Worm (Caenorhabditis elegans) whole organism, L1 larva: Measurements from ENCODE around the gene T23B5.6.

Experiments
- C04F5.9 ChIP-seq: sonication (generic microtip); optimal IDR thresholded peaks from 2 replicates; lab custom pipeline; 2016; ENCODE audit warnings: missing genetic modification characterization, missing compliant biosample characterization
- C16A3.4 ChIP-seq: fragments of 150-350 bp; optimal IDR thresholded peaks from 2 replicates; lab custom pipeline; 2014; ENCODE audit warnings: missing biosample characterization, missing genetic modification characterization
- aha-1 ChIP-seq: fragments of 150-350 bp; optimal IDR thresholded peaks from 2 replicates; lab custom pipeline; 2014; ENCODE audit warnings: missing biosample characterization, missing genetic modification characterization
- alr-1 ChIP-seq: fragments of 200-800 bp; sonication (Bioruptor generic); optimal IDR thresholded peaks from 2 replicates; lab custom pipeline; 2018; ENCODE audit warnings: borderline replicate concordance, mild to moderate bottlenecking, missing genetic modification characterization, missing compliant biosample characterization
- aly-2 ChIP-seq: fragments of 150-350 bp; optimal IDR thresholded peaks from 2 replicates; lab custom pipeline; 2014; ENCODE audit warnings: missing biosample characterization, missing genetic modification characterization
- ama-1 ChIP-seq: fragments of 150-350 bp; optimal IDR thresholded peaks from 2 replicates; lab custom pipeline; 2014
- ceh-90 ChIP-seq: sonication (generic microtip); optimal IDR thresholded peaks from 2 replicates; lab custom pipeline; 2016; ENCODE audit warnings: missing genetic modification characterization, missing compliant biosample characterization
- ces-1 ChIP-seq: fragments of 150-350 bp; optimal IDR thresholded peaks from 2 replicates; lab custom pipeline; 2014; ENCODE audit warnings: missing biosample characterization, missing genetic modification reagents, missing genetic modification characterization
- efl-1 ChIP-seq, 4 experiments: fragments of 150-350 bp; optimal IDR thresholded peaks in 3 of 4; peaks in 1 of 4; 1 replicate in 1 of 4; 2 replicates in 3 of 4; lab custom pipeline; 2014; ENCODE audit warnings: missing biosample characterization in 2 of 4, missing genetic modification characterization in 2 of 4, missing genetic modification reagents in 2 of 4
- egl-27 ChIP-seq, 2 experiments: fragments of 150-350 bp in 1 of 2; sonication (generic microtip); optimal IDR thresholded peaks; 3 replicates each; lab custom pipeline; 2017 to 2018; ENCODE audit warnings: missing biosample characterization in 2 of 2, missing genetic modification characterization in 2 of 2, missing genetic modification reagents in 2 of 2
- elt-2 ChIP-seq: sonication (generic microtip); optimal IDR thresholded peaks from 2 replicates; lab custom pipeline; 2016; ENCODE audit warnings: missing genetic modification characterization, mild to moderate bottlenecking, inconsistent platforms, missing compliant biosample characterization, missing genetic modification reagents
- fkh-10 ChIP-seq: sonication (generic microtip); optimal IDR thresholded peaks from 2 replicates; lab custom pipeline; 2017; ENCODE audit warnings: missing biosample characterization, missing genetic modification reagents, missing genetic modification characterization
- fkh-8 ChIP-seq: sonication (generic microtip); optimal IDR thresholded peaks from 2 replicates; lab custom pipeline; 2016; ENCODE audit warnings: mild to moderate bottlenecking, missing genetic modification characterization, missing compliant biosample characterization
- fos-1 ChIP-seq: fragments of 150-350 bp; optimal IDR thresholded peaks from 2 replicates; lab custom pipeline; 2014; ENCODE audit warnings: missing biosample characterization, missing genetic modification characterization
- hlh-17 ChIP-seq: fragments of 200-800 bp; sonication (Bioruptor generic); optimal IDR thresholded peaks from 2 replicates; lab custom pipeline; 2018; ENCODE audit warnings: missing genetic modification characterization, mild to moderate bottlenecking, missing compliant biosample characterization, moderate library complexity, borderline replicate concordance
- hlh-4 ChIP-seq: sonication (generic microtip); optimal IDR thresholded peaks from 2 replicates; lab custom pipeline; 2016; ENCODE audit warnings: mild to moderate bottlenecking, missing genetic modification characterization, missing compliant biosample characterization
- hpl-2 ChIP-seq: fragments of 150-350 bp; optimal IDR thresholded peaks from 2 replicates; lab custom pipeline; 2014; ENCODE audit warnings: missing biosample characterization, missing genetic modification reagents, missing genetic modification characterization
- irx-1 ChIP-seq: sonication (generic microtip); optimal IDR thresholded peaks from 2 replicates; lab custom pipeline; 2016; ENCODE audit warnings: missing genetic modification characterization, missing compliant biosample characterization
- jun-1 ChIP-seq: fragments of 150-350 bp; optimal IDR thresholded peaks from 2 replicates; lab custom pipeline; 2014; ENCODE audit warnings: missing biosample characterization, missing genetic modification reagents, missing genetic modification characterization
- lin-13 ChIP-seq: fragments of 150-350 bp; optimal IDR thresholded peaks from 2 replicates; lab custom pipeline; 2014; ENCODE audit warnings: missing biosample characterization, missing genetic modification reagents, missing genetic modification characterization
- lin-35 ChIP-seq, 2 experiments: fragments of 150-350 bp; optimal IDR thresholded peaks; 2 replicates each; lab custom pipeline; 2014; ENCODE audit warnings: missing biosample characterization in 2 of 2, missing genetic modification characterization in 2 of 2, missing genetic modification reagents in 2 of 2
- lin-39 ChIP-seq: fragments of 150-350 bp; optimal IDR thresholded peaks from 2 replicates; lab custom pipeline; 2014; ENCODE audit warnings: missing biosample characterization, missing genetic modification reagents, missing genetic modification characterization
- lir-3 ChIP-seq: sonication (generic microtip); optimal IDR thresholded peaks from 2 replicates; lab custom pipeline; 2016; ENCODE audit warnings: mild to moderate bottlenecking, missing genetic modification characterization, moderate library complexity, missing compliant biosample characterization; ENCODE audit not compliant: poor library complexity
- lsy-2 ChIP-seq, 2 experiments: fragments of 150-350 bp; optimal IDR thresholded peaks; 2 replicates each; lab custom pipeline; 2014; ENCODE audit warnings: missing biosample characterization in 2 of 2, missing genetic modification characterization in 2 of 2
- mep-1 ChIP-seq: fragments of 150-350 bp; optimal IDR thresholded peaks from 2 replicates; lab custom pipeline; 2014; ENCODE audit warnings: missing biosample characterization, missing genetic modification characterization
- nhr-20 ChIP-seq: sonication (generic microtip); optimal IDR thresholded peaks from 2 replicates; lab custom pipeline; 2016; ENCODE audit warnings: mild to moderate bottlenecking, missing genetic modification characterization, missing compliant biosample characterization
- nhr-237 ChIP-seq: fragments of 150-350 bp; optimal IDR thresholded peaks from 2 replicates; lab custom pipeline; 2014; ENCODE audit warnings: missing biosample characterization, missing genetic modification characterization
- nhr-28 ChIP-seq: fragments of 150-350 bp; optimal IDR thresholded peaks from 2 replicates; lab custom pipeline; 2014; ENCODE audit warnings: missing biosample characterization, missing genetic modification characterization
- nhr-47 ChIP-seq: sonication (generic microtip); optimal IDR thresholded peaks from 2 replicates; lab custom pipeline; 2016; ENCODE audit warnings: mild to moderate bottlenecking, missing genetic modification characterization, moderate library complexity, missing compliant biosample characterization
- nhr-71 ChIP-seq: sonication (generic microtip); optimal IDR thresholded peaks from 2 replicates; lab custom pipeline; 2016; ENCODE audit warnings: mild to moderate bottlenecking, missing genetic modification characterization, moderate library complexity, missing compliant biosample characterization
- nhr-76 ChIP-seq: sonication (generic microtip); optimal IDR thresholded peaks from 2 replicates; lab custom pipeline; 2017; ENCODE audit warnings: missing biosample characterization, missing genetic modification characterization
- nhr-77 ChIP-seq: fragments of 150-350 bp; optimal IDR thresholded peaks from 2 replicates; lab custom pipeline; 2014; ENCODE audit warnings: missing biosample characterization, missing genetic modification characterization
- nhr-84 ChIP-seq: sonication (generic microtip); optimal IDR thresholded peaks from 2 replicates; lab custom pipeline; 2017; ENCODE audit warnings: missing biosample characterization, missing genetic modification characterization
- pax-3 ChIP-seq: fragments of 200-800 bp; sonication (Bioruptor generic); optimal IDR thresholded peaks from 2 replicates; lab custom pipeline; 2018; ENCODE audit warnings: mild to moderate bottlenecking, missing genetic modification characterization, moderate library complexity, missing compliant biosample characterization
- rnt-1 ChIP-seq: sonication (generic microtip); optimal IDR thresholded peaks from 2 replicates; lab custom pipeline; 2016; ENCODE audit warnings: mild to moderate bottlenecking, missing genetic modification characterization, moderate library complexity, missing compliant biosample characterization
- skn-1 ChIP-seq: fragments of 150-350 bp; optimal IDR thresholded peaks from 2 replicates; lab custom pipeline; 2014; ENCODE audit warnings: missing biosample characterization, missing genetic modification characterization
- snpc-4 ChIP-seq: fragments of 150-350 bp; optimal IDR thresholded peaks from 2 replicates; lab custom pipeline; 2014; ENCODE audit warnings: missing biosample characterization, missing genetic modification characterization
- snu-23 ChIP-seq: sonication (generic microtip); optimal IDR thresholded peaks from 2 replicates; lab custom pipeline; 2016; ENCODE audit warnings: missing genetic modification characterization, missing compliant biosample characterization
- tlp-1 ChIP-seq: fragments of 150-350 bp; optimal IDR thresholded peaks from 2 replicates; lab custom pipeline; 2014; ENCODE audit warnings: missing biosample characterization, missing genetic modification characterization
- unc-130 ChIP-seq: fragments of 150-350 bp; optimal IDR thresholded peaks from 2 replicates; lab custom pipeline; 2017; ENCODE audit warnings: missing biosample characterization, missing genetic modification characterization, inconsistent platforms
- unc-62 ChIP-seq: fragments of 150-350 bp; optimal IDR thresholded peaks from 2 replicates; lab custom pipeline; 2014; ENCODE audit warnings: missing biosample characterization, missing genetic modification reagents, missing genetic modification characterization
- unc-86 ChIP-seq: sonication (generic microtip); optimal IDR thresholded peaks from 2 replicates; lab custom pipeline; 2016; ENCODE audit warnings: missing genetic modification characterization, missing compliant biosample characterization
- xbp-1 ChIP-seq: sonication (generic microtip); optimal IDR thresholded peaks from 2 replicates; lab custom pipeline; 2016; ENCODE audit warnings: missing genetic modification characterization, missing compliant biosample characterization
- zag-1 ChIP-seq: fragments of 150-350 bp; optimal IDR thresholded peaks from 2 replicates; lab custom pipeline; 2014; ENCODE audit warnings: missing biosample characterization, missing genetic modification characterization
- zip-4 ChIP-seq: fragments of 200-800 bp; sonication (Bioruptor generic); optimal IDR thresholded peaks from 2 replicates; lab custom pipeline; 2018; ENCODE audit warnings: mild to moderate bottlenecking, missing genetic modification characterization, moderate library complexity, missing compliant biosample characterization
- ztf-11 ChIP-seq, 2 experiments: sonication (generic microtip); optimal IDR thresholded peaks; 2 replicates each; lab custom pipeline; 2016 to 2017; ENCODE audit warnings: missing genetic modification characterization in 2 of 2, missing biosample characterization in 1 of 2, missing compliant biosample characterization in 1 of 2

Gene T23B5.6

DNA sequence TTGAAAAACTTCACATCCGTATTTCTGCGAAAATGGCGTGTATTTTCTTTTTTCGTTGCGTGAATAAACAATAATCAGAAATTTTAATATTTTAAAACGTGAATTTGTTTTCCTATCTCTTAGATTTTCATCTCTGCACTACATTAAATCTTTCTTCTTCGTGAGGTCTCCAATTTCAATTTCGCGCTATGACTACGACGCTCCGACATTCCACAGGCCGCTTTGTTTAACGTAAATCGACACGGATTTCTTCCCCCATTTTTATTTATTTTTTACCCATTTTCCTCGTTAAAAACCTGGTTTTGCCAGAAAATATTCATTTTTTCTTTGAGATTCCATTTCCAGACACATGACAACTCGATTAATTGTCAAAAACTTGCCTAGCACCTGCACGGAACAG is 47.6 kb upstream of the T23B5.6 start, which contains the start of the genes T23F6.3 and rbd-1 (continued):
- peak; percentile 90 for TF ChIP-seq aly-2
- TF ChIP-seq jun-1 (tag; lab: Kevin White, UChicago), result peak; percentile 76
- TF ChIP-seq nhr-47 (tag; lab: Kevin White, UChicago), result peak; percentile 96
- peak; percentile 68 for TF ChIP-seq zip-4
- no peak for TF ChIP-seq nhr-84 (tag; lab: Kevin White, UChicago)
- peak; percentile 96 for TF ChIP-seq nhr-71 (tag; lab: Kevin White, UChicago)
- peak; percentile 74 for TF ChIP-seq elt-2 (tag; lab: Kevin White, UChicago)
- peak; percentile 79 for TF ChIP-seq lin-39 (tag; lab: Kevin White, UChicago)
- peak; percentile 50 for TF ChIP-seq zag-1 (tag; lab: Kevin White, UChicago)
- TF ChIP-seq nhr-20 (tag; lab: Kevin White, UChicago), result peak; percentile 95
- TF ChIP-seq unc-130 (tag; lab: Kevin White, UChicago), result peak; percentile 95
- peak; percentile 93 to 94 for TF ChIP-seq lsy-2 (tag; optimal IDR thresholded peaks at IDR 0.05; lab: Kevin White, UChicago)
- peak; percentile 82 for TF ChIP-seq C04F5.9 (tag; lab: Kevin White, UChicago)
- TF ChIP-seq mep-1 (tag; lab: Kevin White, UChicago), result peak; percentile 81
- TF ChIP-seq pax-3, result peak; percentile 86
- TF ChIP-seq C16A3.4 (tag; lab: Kevin White, UChicago), result peak; percentile 93
- peak; percentile 98 for TF ChIP-seq rnt-1 (tag; lab: Kevin White, UChicago)
- peak; percentile 89 for TF ChIP-seq unc-86 (tag; lab: Kevin White, UChicago)
- peak; percentile 99 to 100 for TF ChIP-seq lin-35 (GFP tag; optimal IDR thresholded peaks at IDR 0.05; lab: Kevin White, UChicago)
- TF ChIP-seq ceh-90 (tag; lab: Kevin White, UChicago), result peak; percentile 65
- TF ChIP-seq tlp-1 (tag; lab: Kevin White, UChicago), result no peak
- TF ChIP-seq xbp-1 (tag; lab: Kevin White, UChicago), result peak; percentile 89
- TF ChIP-seq nhr-28 (tag; lab: Kevin White, UChicago), result no peak
- peak; percentile 69 for TF ChIP-seq skn-1 (tag; lab: Kevin White, UChicago)
- TF ChIP-seq lin-13 (GFP tag; lab: Kevin White, UChicago), result peak; percentile 82
- TF ChIP-seq ama-1 (lab: Kevin White, UChicago), result no peak
- no peak for TF ChIP-seq nhr-76 (tag; lab: Kevin White, UChicago)
- TF ChIP-seq fkh-10, result peak; percentile 52
- peak; percentile 96 for TF ChIP-seq snu-23 (GFP tag; lab: Kevin White, UChicago)
- TF ChIP-seq unc-62 (GFP tag; lab: Kevin White, UChicago), result no peak
- TF ChIP-seq alr-1 (tag; lab: Kevin White, UChicago), result no peak
- TF ChIP-seq irx-1 (tag; lab: Kevin White, UChicago), result peak; percentile 84
- peak; percentile 78 for TF ChIP-seq fkh-8 (tag; lab: Kevin White, UChicago)
- peak in 1 of 2 experiments; percentile 92 for TF ChIP-seq ztf-11 (tag; optimal IDR thresholded peaks at IDR 0.05; lab: Kevin White, UChicago)
- TF ChIP-seq ces-1 (GFP tag; lab: Kevin White, UChicago), result no peak
- no peak for TF ChIP-seq hlh-4 (tag; lab: Kevin White, UChicago)
- peak; percentile 68 for TF ChIP-seq snpc-4
- peak; percentile 87 for TF ChIP-seq nhr-237
- peak; percentile 82 for TF ChIP-seq nhr-77 (tag; lab: Kevin White, UChicago)
- TF ChIP-seq egl-27 (tag; optimal IDR thresholded peaks at IDR 0.05; lab: Kevin White, UChicago), result peak in 1 of 2 experiments; percentile 47
- peak; percentile 100 for TF ChIP-seq efl-1 (optimal IDR thresholded peaks at IDR 0.05; lab: Kevin White, UChicago)
- peak; percentile 100 for TF ChIP-seq efl-1 (GFP tag; optimal IDR thresholded peaks at IDR 0.05 in 1 of 2; lab: Kevin White, UChicago)
- peak; percentile 84 for TF ChIP-seq hpl-2 (GFP tag; lab: Kevin White, UChicago)
- TF ChIP-seq aha-1 (tag; lab: Kevin White, UChicago), result peak; percentile 15
- peak; percentile 83 for TF ChIP-seq fos-1
- TF ChIP-seq hlh-17 (GFP tag; lab: Kevin White, UChicago), result no peak
- TF ChIP-seq lir-3 (tag; lab: Kevin White, UChicago), result peak; percentile 88
